Worm (Caenorhabditis elegans) whole organism, young adult: ENCODE measurements around the gene dhs-30.

Experiments used
- B0336.3 ChIP-seq: fragments of 200-800 bp; sonication (Bioruptor generic); IDR thresholded peaks from 2 replicates; pipeline ENCODE4 v1.3.6; 2022; ENCODE audit warnings: missing genetic modification characterization, missing compliant biosample characterization
- C06A6.2 ChIP-seq: fragments of 200-800 bp; sonication (Bioruptor generic); conservative IDR thresholded peaks from 2 replicates; pipeline ENCODE4 v1.3.6; 2022; ENCODE audit warnings: missing genetic modification characterization, missing compliant biosample characterization
- C17E4.6 ChIP-seq: fragments of 200-800 bp; sonication (Bioruptor generic); IDR thresholded peaks from 2 replicates; pipeline ENCODE4 v1.3.6; 2022; ENCODE audit warnings: missing genetic modification reagents, missing genetic modification characterization, missing compliant biosample characterization
- F10E7.11 ChIP-seq: sonication (generic microtip); optimal IDR thresholded peaks from 2 replicates; lab custom pipeline; 2017; ENCODE audit warnings: mild to moderate bottlenecking, missing genetic modification characterization, moderate library complexity, missing compliant biosample characterization
- F23B12.7 ChIP-seq: sonication (generic microtip); optimal IDR thresholded peaks from 2 replicates; lab custom pipeline; 2017; ENCODE audit warnings: missing genetic modification characterization, mild to moderate bottlenecking, missing compliant biosample characterization, antibody characterized with exemption, moderate library complexity; ENCODE audit not compliant: insufficient read depth
- F49E8.2 ChIP-seq: sonication (generic microtip); optimal IDR thresholded peaks from 3 replicates; lab custom pipeline; 2017; ENCODE audit warnings: missing genetic modification characterization, mild to moderate bottlenecking, missing compliant biosample characterization, antibody characterized with exemption, moderate library complexity; ENCODE audit not compliant: insufficient read depth
- F52B5.7 ChIP-seq: sonication (generic microtip); optimal IDR thresholded peaks from 2 replicates; lab custom pipeline; 2016; ENCODE audit warnings: mild to moderate bottlenecking, missing genetic modification characterization, missing compliant biosample characterization
- F55B11.4 ChIP-seq: sonication (generic microtip); optimal IDR thresholded peaks from 2 replicates; lab custom pipeline; 2016; ENCODE audit warnings: missing compliant biosample characterization, missing genetic modification characterization, borderline replicate concordance; ENCODE audit not compliant: insufficient read depth
- F57C9.4 ChIP-seq: sonication (generic microtip); optimal IDR thresholded peaks from 2 replicates; lab custom pipeline; 2017; ENCODE audit warnings: mild to moderate bottlenecking, missing genetic modification characterization, missing compliant biosample characterization
- K11D2.4 ChIP-seq: fragments of 200-800 bp; sonication (Bioruptor generic); IDR thresholded peaks from 2 replicates; pipeline ENCODE4 v1.3.6; 2022; ENCODE audit warnings: missing genetic modification reagents, missing genetic modification characterization, missing compliant biosample characterization
- T26A5.8 ChIP-seq: sonication (generic microtip); optimal IDR thresholded peaks from 2 replicates; lab custom pipeline; 2016; ENCODE audit warnings: missing genetic modification characterization, missing compliant biosample characterization
- Y53F4B.3 ChIP-seq: fragments of 200-800 bp; sonication (Bioruptor generic); IDR thresholded peaks from 2 replicates; pipeline ENCODE4 v1.3.6; 2022; ENCODE audit warnings: missing genetic modification reagents, missing genetic modification characterization, missing compliant biosample characterization
- Y53G8AR.9 ChIP-seq: fragments of 200-800 bp; sonication (Bioruptor generic); conservative IDR thresholded peaks from 2 replicates; pipeline ENCODE4 v1.3.6; 2022; ENCODE audit warnings: missing genetic modification reagents, missing genetic modification characterization, missing compliant biosample characterization
- akir-1 ChIP-seq: fragments of 200-800 bp; sonication (Bioruptor generic); optimal IDR thresholded peaks from 2 replicates; lab custom pipeline; 2018; ENCODE audit warnings: mild to moderate bottlenecking, missing genetic modification characterization, moderate library complexity, missing compliant biosample characterization
- ama-1 ChIP-seq, 3 experiments: fragments of 150-350 bp in 1 of 3; sonication (generic microtip) in 2 of 3; optimal IDR thresholded peaks; 2 replicates each; lab custom pipeline; 2014 to 2018; ENCODE audit warnings: missing biosample characterization in 2 of 3, missing genetic modification characterization in 2 of 3, missing genetic modification reagents in 2 of 3
- attf-3 ChIP-seq: fragments of 200-800 bp; sonication (Bioruptor generic); conservative IDR thresholded peaks from 2 replicates; pipeline ENCODE4 v1.3.6; 2022; ENCODE audit warnings: missing genetic modification reagents, missing genetic modification characterization, missing compliant biosample characterization
- attf-5 ChIP-seq: fragments of 200-800 bp; sonication (Bioruptor generic); optimal IDR thresholded peaks from 2 replicates; lab custom pipeline; 2018; ENCODE audit warnings: mild to moderate bottlenecking, missing genetic modification characterization, missing compliant biosample characterization
- attf-6 ChIP-seq: fragments of 200-800 bp; sonication (Bioruptor generic); IDR thresholded peaks from 2 replicates; pipeline ENCODE4 v1.3.6; 2022; ENCODE audit warnings: missing genetic modification reagents, missing genetic modification characterization, missing compliant biosample characterization
- cebp-1 ChIP-seq, 2 experiments: fragments of 200-800 bp in 1 of 2; sonication (Bioruptor generic) in 1 of 2; sonication (generic microtip) in 1 of 2; IDR thresholded peaks in 1 of 2; optimal IDR thresholded peaks in 1 of 2; 2 replicates each; pipeline versions ENCODE4 v1.3.6 to Lab custom; 2017 to 2022; ENCODE audit warnings: missing compliant biosample characterization in 2 of 2, missing genetic modification characterization in 2 of 2, mild to moderate bottlenecking in 1 of 2, missing genetic modification reagents in 1 of 2, moderate library complexity in 1 of 2
- cebp-2 ChIP-seq: fragments of 200-800 bp; sonication (Bioruptor generic); IDR thresholded peaks from 2 replicates; pipeline ENCODE4 v1.3.6; 2022; ENCODE audit warnings: missing genetic modification characterization, missing compliant biosample characterization
- ceh-100 ChIP-seq: fragments of 200-800 bp; sonication (Bioruptor generic); IDR thresholded peaks from 2 replicates; pipeline ENCODE4 v1.3.6; 2022; ENCODE audit warnings: missing genetic modification reagents, missing genetic modification characterization, missing compliant biosample characterization
- ceh-79 ChIP-seq: sonication (generic microtip); optimal IDR thresholded peaks from 2 replicates; lab custom pipeline; 2017; ENCODE audit warnings: mild to moderate bottlenecking, missing genetic modification characterization, missing compliant biosample characterization
- dox-1 ChIP-seq: fragments of 200-800 bp; sonication (Bioruptor generic); IDR thresholded peaks from 2 replicates; pipeline ENCODE4 v1.3.6; 2022; ENCODE audit warnings: missing genetic modification reagents, missing genetic modification characterization, missing compliant biosample characterization
- ets-4 ChIP-seq: fragments of 200-800 bp; sonication (Bioruptor generic); optimal IDR thresholded peaks from 2 replicates; lab custom pipeline; 2018; ENCODE audit warnings: mild to moderate bottlenecking, missing genetic modification characterization, missing compliant biosample characterization
- him-1 ChIP-seq: sonication (generic microtip); optimal IDR thresholded peaks from 2 replicates; lab custom pipeline; 2016; ENCODE audit warnings: missing genotype, missing genetic modification reagents, missing genetic modification characterization, missing compliant biosample characterization
- hlh-12 ChIP-seq: sonication (generic microtip); optimal IDR thresholded peaks from 2 replicates; lab custom pipeline; 2016; ENCODE audit warnings: missing genetic modification characterization, missing compliant biosample characterization
- hmg-20 ChIP-seq: fragments of 200-800 bp; sonication (Bioruptor generic); IDR thresholded peaks from 2 replicates; pipeline ENCODE4 v1.3.6; 2022; ENCODE audit warnings: missing genetic modification reagents, missing genetic modification characterization, missing compliant biosample characterization
- hsf-1 ChIP-seq: fragments of 200-800 bp; sonication (Bioruptor generic); IDR thresholded peaks from 2 replicates; pipeline ENCODE4 v1.3.6; 2022; ENCODE audit warnings: missing genetic modification reagents, missing genetic modification characterization, missing compliant biosample characterization
- lin-26 ChIP-seq: fragments of 200-800 bp; sonication (Bioruptor generic); IDR thresholded peaks from 2 replicates; pipeline ENCODE4 v1.3.6; 2022; ENCODE audit warnings: missing genetic modification reagents, missing genetic modification characterization, missing compliant biosample characterization
- lin-35 ChIP-seq, 3 experiments: fragments of 150-350 bp in 2 of 3; sonication (generic microtip) in 1 of 3; optimal IDR thresholded peaks; 2 replicates each; lab custom pipeline; 2014 to 2018; ENCODE audit warnings: missing biosample characterization in 3 of 3, missing genetic modification characterization in 3 of 3, missing genetic modification reagents in 3 of 3
- lir-1 ChIP-seq: fragments of 200-800 bp; sonication (Bioruptor generic); conservative IDR thresholded peaks from 2 replicates; pipeline ENCODE4 v1.3.6; 2022; ENCODE audit warnings: missing genetic modification reagents, missing genetic modification characterization, missing compliant biosample characterization
- lsl-1 ChIP-seq: fragments of 200-800 bp; sonication (Bioruptor generic); optimal IDR thresholded peaks from 2 replicates; lab custom pipeline; 2018; ENCODE audit warnings: mild to moderate bottlenecking, missing genetic modification characterization, moderate library complexity, missing compliant biosample characterization
- madf-8 ChIP-seq: fragments of 200-800 bp; sonication (Bioruptor generic); conservative IDR thresholded peaks from 2 replicates; pipeline ENCODE4 v1.3.6; 2022; ENCODE audit warnings: missing genetic modification reagents, missing genetic modification characterization, missing compliant biosample characterization
- mcd-1 ChIP-seq: fragments of 200-800 bp; sonication (Bioruptor generic); IDR thresholded peaks from 2 replicates; pipeline ENCODE4 v1.3.6; 2022; ENCODE audit warnings: missing genetic modification reagents, missing genetic modification characterization, missing compliant biosample characterization
- mes-4 ChIP-seq: sonication (generic microtip); optimal IDR thresholded peaks from 2 replicates; lab custom pipeline; 2016; ENCODE audit warnings: missing genotype, missing genetic modification characterization, missing compliant biosample characterization
- mxl-1 ChIP-seq: sonication (generic microtip); optimal IDR thresholded peaks from 2 replicates; lab custom pipeline; 2016; ENCODE audit warnings: missing genetic modification characterization, missing compliant biosample characterization
- nfyb-1 ChIP-seq: fragments of 200-800 bp; sonication (Bioruptor generic); IDR thresholded peaks from 2 replicates; pipeline ENCODE4 v1.3.6; 2022; ENCODE audit warnings: missing genetic modification reagents, missing genetic modification characterization, missing compliant biosample characterization
- nhr-27 ChIP-seq: fragments of 200-800 bp; sonication (Bioruptor generic); optimal IDR thresholded peaks from 2 replicates; lab custom pipeline; 2018; ENCODE audit warnings: mild to moderate bottlenecking, missing genetic modification characterization, moderate library complexity, missing compliant biosample characterization
- nhr-90 ChIP-seq: sonication (generic microtip); optimal IDR thresholded peaks from 2 replicates; lab custom pipeline; 2016; ENCODE audit warnings: missing genotype, mild to moderate bottlenecking, missing genetic modification characterization, missing compliant biosample characterization
- sea-2 ChIP-seq: fragments of 200-800 bp; sonication (Bioruptor generic); IDR thresholded peaks from 2 replicates; pipeline ENCODE4 v1.3.6; 2022; ENCODE audit warnings: missing genetic modification characterization, missing compliant biosample characterization
- snpc-1.1 ChIP-seq: sonication (generic microtip); optimal IDR thresholded peaks from 2 replicates; lab custom pipeline; 2017; ENCODE audit warnings: missing genetic modification characterization, mild to moderate bottlenecking, missing compliant biosample characterization, antibody characterized with exemption, moderate library complexity, missing genotype, missing genetic modification reagents; ENCODE audit not compliant: insufficient read depth
- snpc-4 ChIP-seq, 5 experiments: fragments of 150-350 bp in 1 of 5; sonication (generic microtip) in 4 of 5; optimal IDR thresholded peaks; 2 replicates each; lab custom pipeline; 2014 to 2018; ENCODE audit warnings: missing genetic modification characterization in 5 of 5, missing biosample characterization in 3 of 5, antibody characterized with exemption in 2 of 5, mild to moderate bottlenecking in 2 of 5, missing compliant biosample characterization in 2 of 5, missing genotype in 2 of 5, moderate library complexity in 2 of 5, missing genetic modification reagents in 1 of 5
- unc-130 ChIP-seq: sonication (generic microtip); optimal IDR thresholded peaks from 2 replicates; lab custom pipeline; 2016; ENCODE audit warnings: missing genetic modification reagents, missing genetic modification characterization, missing compliant biosample characterization
- unc-62 ChIP-seq: fragments of 150-350 bp; optimal IDR thresholded peaks from 2 replicates; lab custom pipeline; 2014; ENCODE audit warnings: missing biosample characterization, missing genetic modification reagents, missing genetic modification characterization
- ztf-18 ChIP-seq: sonication (generic microtip); optimal IDR thresholded peaks from 2 replicates; lab custom pipeline; 2016; ENCODE audit warnings: missing genotype, mild to moderate bottlenecking, missing genetic modification characterization, missing compliant biosample characterization
- ztf-22 ChIP-seq: fragments of 200-800 bp; sonication (Bioruptor generic); optimal IDR thresholded peaks from 2 replicates; lab custom pipeline; 2018; ENCODE audit warnings: mild to moderate bottlenecking, missing genetic modification characterization, moderate library complexity, missing compliant biosample characterization
- ztf-6 ChIP-seq: fragments of 200-800 bp; sonication (Bioruptor generic); IDR thresholded peaks from 2 replicates; pipeline ENCODE4 v1.3.6; 2022; ENCODE audit warnings: missing genetic modification reagents, missing genetic modification characterization, missing compliant biosample characterization

The dhs-30 gene

DNA sequence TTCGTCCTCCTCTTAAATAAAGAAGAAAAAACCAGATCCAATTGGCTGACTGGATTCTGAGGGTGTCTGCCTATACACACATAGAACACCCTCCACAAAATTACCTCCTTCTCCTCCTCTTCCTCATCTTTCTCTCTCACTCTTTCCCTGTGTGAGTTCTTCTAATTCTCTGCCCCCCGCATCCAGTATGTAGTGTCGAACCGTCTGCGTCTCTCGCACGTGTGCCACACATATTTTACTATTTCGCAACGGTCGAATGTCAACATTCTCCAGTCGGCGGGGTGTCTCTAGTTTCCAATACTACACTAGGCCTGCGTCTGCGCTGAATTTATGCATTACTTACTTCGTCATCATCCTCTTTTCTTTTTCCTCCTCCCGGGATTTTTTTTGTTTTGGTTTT is 51.3 kb downstream of the dhs-30 start (continued):
- TF ChIP-seq him-1 (tag; lab: Kevin White, UChicago) = no peak
- peak; percentile 33 for TF ChIP-seq attf-5 (GFP tag; lab: Kevin White, UChicago)
- TF ChIP-seq mcd-1 (GFP tag; lab: Robert Waterston, UW) = no peak
- peak; percentile 97 for TF ChIP-seq cebp-1 (GFP tag; IDR thresholded peaks at IDR 0.05; lab: Robert Waterston, UW)
- peak; percentile 99 for TF ChIP-seq cebp-1 (tag; optimal IDR thresholded peaks at IDR 0.05; lab: Kevin White, UChicago)
- TF ChIP-seq ceh-79 (tag; lab: Kevin White, UChicago) = no peak
- TF ChIP-seq attf-3 (GFP tag; lab: Robert Waterston, UW) = no peak
- no peak for TF ChIP-seq ztf-18 (tag; lab: Kevin White, UChicago)
- TF ChIP-seq lin-35 (GFP tag; optimal IDR thresholded peaks at IDR 0.05; lab: Kevin White, UChicago) = peak in 1 of 3 experiments; percentile 28
- no peak for TF ChIP-seq T26A5.8 (tag; lab: Kevin White, UChicago)
- no peak for TF ChIP-seq F57C9.4
- no peak for TF ChIP-seq nhr-27 (tag; lab: Kevin White, UChicago)
- no peak for TF ChIP-seq mxl-1 (tag; lab: Kevin White, UChicago)
- no peak for TF ChIP-seq Y53G8AR.9
- no peak for TF ChIP-seq hmg-20 (GFP tag; lab: Robert Waterston, UW)
- TF ChIP-seq ama-1 (optimal IDR thresholded peaks at IDR 0.05; lab: Kevin White, UChicago) = no peak
- TF ChIP-seq ama-1 (GFP tag; optimal IDR thresholded peaks at IDR 0.05; lab: Kevin White, UChicago) = no peak
- no peak for TF ChIP-seq attf-6
- TF ChIP-seq nfyb-1 (GFP tag; lab: Robert Waterston, UW) = 0 out of 2 replicates have a peak, but pooled peaks have one; percentile 56
- no peak for TF ChIP-seq nhr-90 (tag; lab: Kevin White, UChicago)
- no peak for TF ChIP-seq hlh-12
- no peak for TF ChIP-seq lsl-1 (GFP tag; lab: Kevin White, UChicago)
- TF ChIP-seq cebp-2 (GFP tag; lab: Robert Waterston, UW) = no peak
- peak; percentile 50 for TF ChIP-seq unc-62
- no peak for TF ChIP-seq unc-130 (GFP tag; lab: Kevin White, UChicago)
- no peak for TF ChIP-seq F55B11.4
- TF ChIP-seq lin-26 (GFP tag; lab: Robert Waterston, UW) = no peak
- TF ChIP-seq madf-8 (GFP tag; lab: Robert Waterston, UW) = no peak
- no peak for TF ChIP-seq snpc-4 (GFP tag; optimal IDR thresholded peaks at IDR 0.05; lab: Kevin White, UChicago)
- TF ChIP-seq snpc-4 (tag; optimal IDR thresholded peaks at IDR 0.05; lab: Kevin White, UChicago) = peak in 2 of 4 experiments; percentile 30 to 48
- no peak for TF ChIP-seq F52B5.7 (tag; lab: Kevin White, UChicago)
- no peak for TF ChIP-seq F49E8.2 (tag; lab: Kevin White, UChicago)
- peak; percentile 50; the same call in 1 of the 2 replicates for TF ChIP-seq K11D2.4 (GFP tag; lab: Robert Waterston, UW)
- TF ChIP-seq ceh-100 (GFP tag; lab: Robert Waterston, UW) = no peak
- TF ChIP-seq ztf-22 (GFP tag; lab: Kevin White, UChicago) = no peak
- no peak for TF ChIP-seq lir-1 (GFP tag; lab: Robert Waterston, UW)
- TF ChIP-seq F10E7.11 (tag; lab: Kevin White, UChicago) = no peak
- no peak for TF ChIP-seq F23B12.7
- TF ChIP-seq ets-4 = no peak

DNA sequence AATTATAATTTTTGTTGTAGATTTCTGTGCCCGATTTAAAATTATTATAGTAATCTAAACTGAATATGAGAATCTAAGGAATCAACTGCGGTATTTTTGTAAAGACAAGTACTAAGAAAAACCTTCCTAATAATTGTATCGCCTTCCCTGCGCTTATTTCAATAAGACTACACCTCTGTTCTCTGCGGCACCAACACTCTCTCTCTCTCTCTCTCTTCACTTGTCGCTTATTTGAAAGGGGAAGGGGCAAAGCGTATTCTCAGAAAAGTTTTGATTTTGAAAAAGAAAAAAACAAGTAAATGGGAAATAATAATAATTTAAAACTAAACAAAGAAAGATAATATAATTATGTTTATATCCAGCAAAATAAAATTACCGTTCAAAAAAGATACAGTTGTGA is 54.4 kb downstream of the dhs-30 start:
- TF ChIP-seq lsl-1 (GFP tag; lab: Kevin White, UChicago) (no peak), unc-62 (no peak), C06A6.2 (GFP tag; lab: Robert Waterston, UW) (no peak), ceh-100 (GFP tag; lab: Robert Waterston, UW) (no peak), mes-4 (tag; lab: Kevin White, UChicago) (no peak), attf-6 (no peak), akir-1 (no peak), lin-35 (GFP tag; optimal IDR thresholded peaks at IDR 0.05; lab: Kevin White, UChicago) (no peak), cebp-2 (GFP tag; lab: Robert Waterston, UW) (no peak), hsf-1 (GFP tag; lab: Robert Waterston, UW) (no peak), Y53F4B.3 (GFP tag; lab: Robert Waterston, UW) (no peak), C17E4.6 (GFP tag; lab: Robert Waterston, UW) (no peak), F55B11.4 (no peak), ztf-6 (GFP tag; lab: Robert Waterston, UW) (no peak; the same call in 1 of the 2 replicates), B0336.3 (GFP tag; lab: Robert Waterston, UW) (no peak), sea-2 (GFP tag; lab: Robert Waterston, UW) (no peak), dox-1 (GFP tag; lab: Robert Waterston, UW) (no peak), snpc-1.1 (tag; lab: Kevin White, UChicago) (no peak)
